Fruit fly (Drosophila melanogaster) S2 (cell line): ENCODE data around the gene ImpL1.

Experiments
- CG8478 ChIP-seq: fragments of >200 bp; optimal IDR thresholded peaks from 2 replicates; lab custom pipeline; 2018
- CTCF ChIP-seq, 2 experiments: fragments of >200 bp; optimal IDR thresholded peaks; 2 replicates each; lab custom pipeline; 2018

dm6 chr3L:13381160-13381559 lies 1.4 kb upstream of the ImpL1 start, which contains the start of gene CG14107:
- TF ChIP-seq CG8478 (lab: Kevin White, UChicago) (no peak), CTCF (optimal IDR thresholded peaks at IDR 0.05; lab: Kevin White, UChicago) (no peak)
